Worm (Caenorhabditis elegans) whole organism, L4 larva: ENCODE measurements around the gene F21C10.11.

ENCODE experiments used
- F26F4.8 ChIP-seq: fragments of 200-800 bp; sonication (Bioruptor generic); conservative IDR thresholded peaks from 2 replicates; pipeline ENCODE4 v1.3.6; 2022; ENCODE audit warnings: missing genetic modification characterization, missing compliant biosample characterization
- F49E8.2 ChIP-seq: sonication (generic microtip); optimal IDR thresholded peaks from 2 replicates; lab custom pipeline; 2016; ENCODE audit warnings: missing compliant biosample characterization, mild to moderate bottlenecking, missing genetic modification characterization, borderline replicate concordance
- R02D3.7 ChIP-seq: fragments of 150-350 bp; sonication (generic microtip); optimal IDR thresholded peaks from 3 replicates; lab custom pipeline; 2014; ENCODE audit warnings: missing biosample characterization, missing genetic modification characterization
- T26A8.4 ChIP-seq: fragments of 200-800 bp; sonication (Bioruptor generic); IDR thresholded peaks from 2 replicates; pipeline ENCODE4 v1.3.6; 2022; ENCODE audit warnings: missing genetic modification characterization, missing compliant biosample characterization
- ZK337.2 ChIP-seq: fragments of 200-800 bp; sonication (Bioruptor generic); IDR thresholded peaks from 2 replicates; pipeline ENCODE4 v1.3.6; 2022; ENCODE audit warnings: missing genetic modification reagents, missing genetic modification characterization, missing compliant biosample characterization
- aha-1 ChIP-seq: fragments of 150-350 bp; peaks from one replicate; lab custom pipeline; 2014; ENCODE audit warnings: missing biosample characterization, missing genetic modification characterization
- attf-4 ChIP-seq: sonication (generic microtip); optimal IDR thresholded peaks from 3 replicates; lab custom pipeline; 2017; ENCODE audit warnings: missing biosample characterization, missing genetic modification characterization
- ceh-82 ChIP-seq: sonication (generic microtip); optimal IDR thresholded peaks from 2 replicates; lab custom pipeline; 2017; ENCODE audit warnings: missing biosample characterization, missing genetic modification characterization
- daf-12 ChIP-seq: fragments of 150-350 bp; optimal IDR thresholded peaks from 2 replicates; lab custom pipeline; 2014; ENCODE audit warnings: missing biosample characterization, missing genetic modification reagents, missing genetic modification characterization
- daf-16 ChIP-seq, 3 experiments: sonication (generic microtip); optimal IDR thresholded peaks; 2 replicates each; lab custom pipeline; 2016 to 2017; ENCODE audit warnings: missing genetic modification characterization in 3 of 3, missing genetic modification reagents in 3 of 3, mild to moderate bottlenecking in 2 of 3, missing compliant biosample characterization in 2 of 3, missing biosample characterization in 1 of 3, moderate library complexity in 1 of 3
- daf-19 ChIP-seq: fragments of 200-800 bp; sonication (Bioruptor generic); conservative IDR thresholded peaks from 2 replicates; pipeline ENCODE4 v1.3.6; 2022; ENCODE audit warnings: missing genetic modification characterization, missing compliant biosample characterization
- daf-8 ChIP-seq: fragments of 200-800 bp; sonication (Bioruptor generic); IDR thresholded peaks from 2 replicates; pipeline ENCODE4 v1.3.6; 2022; ENCODE audit warnings: missing genetic modification characterization, missing compliant biosample characterization
- dmd-6 ChIP-seq: fragments of 200-800 bp; sonication (Bioruptor generic); IDR thresholded peaks from 2 replicates; pipeline ENCODE4 v1.3.6; 2022; ENCODE audit warnings: missing genetic modification reagents, missing genetic modification characterization, missing compliant biosample characterization
- dmd-8 ChIP-seq: fragments of 200-800 bp; sonication (Bioruptor generic); IDR thresholded peaks from 2 replicates; pipeline ENCODE4 v1.3.6; 2022; ENCODE audit warnings: missing genetic modification characterization, missing compliant biosample characterization
- duxl-1 ChIP-seq: sonication (generic microtip); optimal IDR thresholded peaks from 2 replicates; lab custom pipeline; 2016; ENCODE audit warnings: mild to moderate bottlenecking, missing genetic modification characterization, moderate library complexity, missing compliant biosample characterization; ENCODE audit not compliant: poor library complexity
- fkh-10 ChIP-seq: fragments of 150-350 bp; optimal IDR thresholded peaks from 2 replicates; lab custom pipeline; 2014; ENCODE audit warnings: missing biosample characterization, missing genetic modification reagents, missing genetic modification characterization
- hif-1 ChIP-seq, 2 experiments: sonication (generic microtip); optimal IDR thresholded peaks; 2 replicates each; lab custom pipeline; 2016 to 2017; ENCODE audit warnings: missing compliant biosample characterization in 2 of 2, missing genetic modification characterization in 2 of 2, missing genetic modification reagents in 2 of 2, missing genotype in 2 of 2, mild to moderate bottlenecking in 1 of 2
- hlh-11 ChIP-seq: fragments of 200-800 bp; sonication (Bioruptor generic); optimal IDR thresholded peaks from 2 replicates; lab custom pipeline; 2018; ENCODE audit warnings: mild to moderate bottlenecking, missing genetic modification characterization, missing compliant biosample characterization
- jun-1 ChIP-seq: fragments of 150-350 bp; optimal IDR thresholded peaks from 2 replicates; lab custom pipeline; 2014; ENCODE audit warnings: missing biosample characterization, missing genetic modification reagents, missing genetic modification characterization
- lin-1 ChIP-seq: fragments of 200-800 bp; sonication (Bioruptor generic); IDR thresholded peaks from 2 replicates; pipeline ENCODE4 v1.3.6; 2022; ENCODE audit warnings: missing genetic modification reagents, missing genetic modification characterization, missing compliant biosample characterization
- lin-29 ChIP-seq: fragments of 200-800 bp; sonication (Bioruptor generic); IDR thresholded peaks from 2 replicates; pipeline ENCODE4 v1.3.6; 2022; ENCODE audit warnings: missing genetic modification reagents, missing genetic modification characterization, missing compliant biosample characterization
- madf-9 ChIP-seq: fragments of 200-800 bp; sonication (Bioruptor generic); conservative IDR thresholded peaks from 2 replicates; pipeline ENCODE4 v1.3.6; 2022; ENCODE audit warnings: missing genetic modification reagents, missing genetic modification characterization, missing compliant biosample characterization
- mdl-1 ChIP-seq, 2 experiments: fragments of 150-350 bp in 1 of 2; sonication (generic microtip) in 1 of 2; optimal IDR thresholded peaks; 2 replicates each; lab custom pipeline; 2014 to 2017; ENCODE audit warnings: missing biosample characterization in 2 of 2, missing genetic modification characterization in 2 of 2
- mdt-29 ChIP-seq: fragments of 200-800 bp; sonication (Bioruptor generic); IDR thresholded peaks from 2 replicates; pipeline ENCODE4 v1.3.6; 2022; ENCODE audit warnings: missing genetic modification reagents, missing genetic modification characterization, missing compliant biosample characterization
- mxl-2 ChIP-seq: fragments of 200-800 bp; sonication (Bioruptor generic); conservative IDR thresholded peaks from 2 replicates; pipeline ENCODE4 v1.3.6; 2022; ENCODE audit warnings: missing genetic modification reagents, missing genetic modification characterization, missing compliant biosample characterization
- mxl-3 ChIP-seq: fragments of 200-800 bp; sonication (Bioruptor generic); optimal IDR thresholded peaks from 2 replicates; lab custom pipeline; 2018; ENCODE audit warnings: mild to moderate bottlenecking, missing genetic modification characterization, missing compliant biosample characterization
- nhr-10 ChIP-seq: fragments of 150-350 bp; optimal IDR thresholded peaks from 2 replicates; lab custom pipeline; 2014; ENCODE audit warnings: missing biosample characterization, missing genetic modification characterization
- nhr-11 ChIP-seq: fragments of 150-350 bp; optimal IDR thresholded peaks from 2 replicates; lab custom pipeline; 2014; ENCODE audit warnings: missing biosample characterization, missing genetic modification characterization
- nhr-25 ChIP-seq: sonication (generic microtip); optimal IDR thresholded peaks from 2 replicates; lab custom pipeline; 2017; ENCODE audit warnings: missing genetic modification characterization, mild to moderate bottlenecking, missing compliant biosample characterization, antibody characterized with exemption, moderate library complexity, borderline replicate concordance; ENCODE audit not compliant: insufficient read depth
- nhr-41 ChIP-seq: fragments of 200-800 bp; sonication (Bioruptor generic); IDR thresholded peaks from 2 replicates; pipeline ENCODE4 v1.3.6; 2022; ENCODE audit warnings: missing genetic modification reagents, missing genetic modification characterization, missing compliant biosample characterization
- nhr-6 ChIP-seq: fragments of 150-350 bp; optimal IDR thresholded peaks from 2 replicates; lab custom pipeline; 2014; ENCODE audit warnings: missing biosample characterization, missing genetic modification characterization
- nhr-77 ChIP-seq: fragments of 150-350 bp; optimal IDR thresholded peaks from 2 replicates; lab custom pipeline; 2014; ENCODE audit warnings: missing biosample characterization, missing genetic modification characterization
- rbr-2 ChIP-seq: sonication (generic microtip); optimal IDR thresholded peaks from 2 replicates; lab custom pipeline; 2016; ENCODE audit warnings: missing genotype, missing genetic modification characterization, missing compliant biosample characterization
- saeg-2 ChIP-seq: fragments of 200-800 bp; sonication (Bioruptor generic); IDR thresholded peaks from 2 replicates; pipeline ENCODE4 v1.3.6; 2022; ENCODE audit warnings: missing genetic modification reagents, missing genetic modification characterization, missing compliant biosample characterization
- sdz-12 ChIP-seq: fragments of 200-800 bp; sonication (Bioruptor generic); optimal IDR thresholded peaks from 2 replicates; lab custom pipeline; 2018; ENCODE audit warnings: mild to moderate bottlenecking, missing genetic modification characterization, missing compliant biosample characterization
- set-16 ChIP-seq: fragments of 200-800 bp; sonication (Bioruptor generic); IDR thresholded peaks from 2 replicates; pipeline ENCODE4 v1.3.6; 2022; ENCODE audit warnings: missing genetic modification reagents, missing genetic modification characterization, missing compliant biosample characterization
- snpc-4 ChIP-seq: fragments of 150-350 bp; optimal IDR thresholded peaks from 2 replicates; lab custom pipeline; 2014; ENCODE audit warnings: missing biosample characterization, missing genetic modification characterization
- spr-1 ChIP-seq: sonication (generic microtip); optimal IDR thresholded peaks from 2 replicates; lab custom pipeline; 2016; ENCODE audit warnings: mild to moderate bottlenecking, missing genetic modification characterization, missing compliant biosample characterization
- vab-7 ChIP-seq: fragments of 200-800 bp; sonication (Bioruptor generic); IDR thresholded peaks from 2 replicates; pipeline ENCODE4 v1.3.6; 2022; ENCODE audit warnings: missing genetic modification reagents, missing genetic modification characterization, missing compliant biosample characterization
- zag-1 ChIP-seq: fragments of 150-350 bp; optimal IDR thresholded peaks from 2 replicates; lab custom pipeline; 2014; ENCODE audit warnings: missing biosample characterization, missing genetic modification characterization
- zfp-3 ChIP-seq: fragments of 200-800 bp; sonication (Bioruptor generic); conservative IDR thresholded peaks from 2 replicates; pipeline ENCODE4 v1.3.6; 2022; ENCODE audit warnings: missing genetic modification reagents, missing genetic modification characterization, missing compliant biosample characterization
- zip-11 ChIP-seq: fragments of 200-800 bp; sonication (Bioruptor generic); IDR thresholded peaks from 2 replicates; pipeline ENCODE4 v1.3.6; 2022; ENCODE audit warnings: missing genetic modification characterization, missing compliant biosample characterization
- ztf-7 ChIP-seq: fragments of 150-350 bp; optimal IDR thresholded peaks from 2 replicates; lab custom pipeline; 2014; ENCODE audit warnings: missing biosample characterization, missing genetic modification characterization

Gene F21C10.11

ce11 chrV:9148151-9148550 is 24.9 kb downstream of the F21C10.11 start:
- TF ChIP-seq zip-11: no peak
- TF ChIP-seq attf-4: no peak
- TF ChIP-seq T26A8.4 (GFP tag; lab: Robert Waterston, UW): no peak
- TF ChIP-seq nhr-10: no peak
- no peak for TF ChIP-seq hif-1 (tag; optimal IDR thresholded peaks at IDR 0.05; lab: Kevin White, UChicago)
- no peak for TF ChIP-seq zfp-3 (GFP tag; lab: Robert Waterston, UW)
- TF ChIP-seq daf-19 (GFP tag; lab: Robert Waterston, UW): no peak
- TF ChIP-seq dmd-6 (GFP tag; lab: Robert Waterston, UW): no peak
- TF ChIP-seq nhr-41 (GFP tag; lab: Robert Waterston, UW): no peak
- no peak for TF ChIP-seq nhr-6 (tag; lab: Kevin White, UChicago)
- no peak for TF ChIP-seq daf-16 (GFP tag; optimal IDR thresholded peaks at IDR 0.05; lab: Kevin White, UChicago)
- no peak for TF ChIP-seq daf-16 (tag; optimal IDR thresholded peaks at IDR 0.05; lab: Kevin White, UChicago)
- TF ChIP-seq nhr-77 (tag; lab: Kevin White, UChicago): no peak
- TF ChIP-seq nhr-25 (tag; lab: Kevin White, UChicago): no peak
- TF ChIP-seq hlh-11 (tag; lab: Kevin White, UChicago): no peak
- no peak for TF ChIP-seq mdl-1 (tag; optimal IDR thresholded peaks at IDR 0.05; lab: Kevin White, UChicago)
- no peak for TF ChIP-seq ZK337.2
- no peak for TF ChIP-seq mxl-2 (GFP tag; lab: Robert Waterston, UW)
- TF ChIP-seq zag-1 (tag; lab: Kevin White, UChicago): no peak
- TF ChIP-seq nhr-11 (tag; lab: Kevin White, UChicago): no peak

- no peak for TF ChIP-seq F49E8.2 (tag; lab: Kevin White, UChicago)
- TF ChIP-seq, all 104 proteins: peak for 0
Observed at ce11 chrV:9152339-9152738, 29.1 kb downstream of the F21C10.11 start.

ce11 chrV:9154772-9155171 is 31.5 kb downstream of the F21C10.11 start, which contains the start of gene B0222.5:
B0222.5 (minus strand) TSS chrV:9154872.
- TF ChIP-seq aha-1 (tag; lab: Kevin White, UChicago) (peak; percentile 66), ztf-7 (tag; lab: Kevin White, UChicago) (no peak), dmd-8 (no peak)

- TF ChIP-seq R02D3.7 (tag; lab: Kevin White, UChicago) (no peak), lin-1 (no peak), nhr-77 (tag; lab: Kevin White, UChicago) (no peak), fkh-10 (GFP tag; lab: Kevin White, UChicago) (no peak), mdt-29 (GFP tag; lab: Robert Waterston, UW) (peak; percentile 91), spr-1 (tag; lab: Kevin White, UChicago) (no peak), hif-1 (tag; optimal IDR thresholded peaks at IDR 0.05; lab: Kevin White, UChicago) (no peak), mxl-3 (GFP tag; lab: Kevin White, UChicago) (no peak), set-16 (no peak)
Observed at ce11 chrV:9155616-9156015, 32.3 kb downstream of the F21C10.11 start.

- TF ChIP-seq nhr-77 (tag; lab: Kevin White, UChicago) (no peak), jun-1 (tag; lab: Kevin White, UChicago) (no peak), duxl-1 (no peak), saeg-2 (GFP tag; lab: Robert Waterston, UW) (no peak), sdz-12 (no peak), madf-9 (no peak), ceh-82 (tag; lab: Kevin White, UChicago) (no peak), vab-7 (GFP tag; lab: Robert Waterston, UW) (no peak), F26F4.8 (no peak), lin-29 (GFP tag; lab: Robert Waterston, UW) (no peak), daf-8 (GFP tag; lab: Robert Waterston, UW) (no peak), rbr-2 (no peak), daf-12 (tag; lab: Kevin White, UChicago) (no peak), snpc-4 (no peak)
- TF ChIP-seq, all 104 proteins: peak for 0
Observed at ce11 chrV:9156679-9157078, 33.4 kb downstream of the F21C10.11 start, which contains the start of gene B0222.15. B0222.15 (minus strand) TSS chrV:9156779.
